Fruit fly (Drosophila melanogaster) whole organism, embryonic: ENCODE results near the gene COX7AL2.
A peak's percentile ranks its signal among the peaks of the same experiment; 100 is the strongest.

Source experiments
- Bgb ChIP-seq: fragments of 200-800 bp; sonication (Bioruptor generic); IDR thresholded peaks from 2 replicates; pipeline ENCODE4 v1.3.6; 2022; ENCODE audit warnings: missing biosample characterization, missing genetic modification characterization; ENCODE audit not compliant: partially characterized antibody
- CG11456 ChIP-seq: fragments of 200-800 bp; sonication (Bioruptor generic); IDR thresholded peaks from 3 replicates; pipeline ENCODE4 v1.3.6; 2022; ENCODE audit warnings: missing biosample characterization, missing genetic modification characterization
- CG13296 ChIP-seq: fragments of 200-800 bp; sonication (Bioruptor generic); optimal IDR thresholded peaks from 3 replicates; lab custom pipeline; 2018; ENCODE audit warnings: missing biosample characterization, mild to moderate bottlenecking, missing genetic modification characterization
- CG15269 ChIP-seq: fragments of 200-800 bp; sonication (Bioruptor generic); optimal IDR thresholded peaks from 2 replicates; lab custom pipeline; 2018; ENCODE audit warnings: missing biosample characterization, mild to moderate bottlenecking, missing genetic modification characterization, moderate library complexity
- CG15479 ChIP-seq: fragments of 200-800 bp; sonication (Bioruptor generic); optimal IDR thresholded peaks from 3 replicates; lab custom pipeline; 2019; ENCODE audit warnings: missing biosample characterization, mild to moderate bottlenecking, missing genetic modification characterization, moderate library complexity
- CG15514 ChIP-seq: fragments of 200-800 bp; sonication (Bioruptor generic); optimal IDR thresholded peaks from 3 replicates; lab custom pipeline; 2017; ENCODE audit warnings: missing biosample characterization, missing genetic modification characterization, mild to moderate bottlenecking, moderate library complexity, missing genetic modification reagents
- CG18619 ChIP-seq: fragments of 200-800 bp; sonication (Bioruptor generic); optimal IDR thresholded peaks from 3 replicates; lab custom pipeline; 2017; ENCODE audit warnings: missing biosample characterization, mild to moderate bottlenecking, missing genetic modification characterization
- CG30403 ChIP-seq: fragments of 200-800 bp; sonication (Bioruptor generic); optimal IDR thresholded peaks from 3 replicates; lab custom pipeline; 2016; ENCODE audit warnings: missing biosample characterization, missing genetic modification characterization
- CG30431 ChIP-seq: fragments of 200-800 bp; sonication (Bioruptor generic); optimal IDR thresholded peaks from 2 replicates; lab custom pipeline; 2017; ENCODE audit warnings: missing biosample characterization, missing genetic modification characterization
- CG32767 ChIP-seq: fragments of 200-800 bp; sonication (Bioruptor generic); IDR thresholded peaks from 2 replicates; pipeline ENCODE4 v1.3.6; 2022; ENCODE audit warnings: missing biosample characterization, missing genetic modification characterization
- CG4328 ChIP-seq: fragments of 200-800 bp; sonication (Bioruptor generic); optimal IDR thresholded peaks from 3 replicates; lab custom pipeline; 2017; ENCODE audit warnings: missing biosample characterization, missing genetic modification reagents, missing genetic modification characterization
- CG8359 ChIP-seq: fragments of 200-800 bp; sonication (Bioruptor generic); optimal IDR thresholded peaks from 2 replicates; lab custom pipeline; 2017; ENCODE audit warnings: missing biosample characterization, mild to moderate bottlenecking, missing genetic modification characterization, borderline replicate concordance
- CG8924 ChIP-seq: fragments of 200-800 bp; optimal IDR thresholded peaks from 3 replicates; lab custom pipeline; 2019; ENCODE audit warnings: missing biosample characterization, mild to moderate bottlenecking, missing genetic modification characterization, moderate library complexity
- Eip74EF ChIP-seq, 2 experiments: fragments of 200-800 bp in 1 of 2; fragments of >200 bp in 1 of 2; sonication (Bioruptor generic) in 1 of 2; optimal IDR thresholded peaks; 2 replicates each; lab custom pipeline; 2017 to 2019; ENCODE audit warnings: missing biosample characterization in 2 of 2, missing genetic modification characterization in 2 of 2, mild to moderate bottlenecking in 1 of 2, moderate library complexity in 1 of 2
- HHEX ChIP-seq: fragments of 200-800 bp; sonication (Bioruptor generic); optimal IDR thresholded peaks from 3 replicates; lab custom pipeline; 2017; ENCODE audit warnings: missing biosample characterization, mild to moderate bottlenecking, missing genetic modification characterization, missing genetic modification reagents
- HmgD ChIP-seq: fragments of 200-800 bp; sonication (Bioruptor generic); optimal IDR thresholded peaks from 3 replicates; lab custom pipeline; 2016; ENCODE audit warnings: missing biosample characterization, missing genetic modification characterization
- Max ChIP-seq: fragments of 200-800 bp; sonication (Bioruptor generic); optimal IDR thresholded peaks from 2 replicates; lab custom pipeline; 2016; ENCODE audit warnings: missing biosample characterization, mild to moderate bottlenecking, missing genetic modification characterization
- Mes4 ChIP-seq: fragments of 200-800 bp; sonication (Bioruptor generic); optimal IDR thresholded peaks from 2 replicates; lab custom pipeline; 2016; ENCODE audit warnings: missing biosample characterization, missing genetic modification characterization
- Mrtf ChIP-seq: fragments of 200-800 bp; sonication (Bioruptor generic); IDR thresholded peaks from 3 replicates; pipeline ENCODE4 v1.3.6; 2022; ENCODE audit warnings: missing biosample characterization, missing genetic modification characterization
- NC2α ChIP-seq: fragments of 200-800 bp; sonication (Bioruptor generic); optimal IDR thresholded peaks from 2 replicates; lab custom pipeline; 2016; ENCODE audit warnings: missing biosample characterization, missing genetic modification characterization
- NC2β ChIP-seq: fragments of 200-800 bp; sonication (Bioruptor generic); optimal IDR thresholded peaks from 2 replicates; lab custom pipeline; 2016; ENCODE audit warnings: missing biosample characterization, missing genetic modification characterization
- NK7.1 ChIP-seq: fragments of 200-800 bp; sonication (Bioruptor generic); optimal IDR thresholded peaks from 3 replicates; lab custom pipeline; 2016; ENCODE audit warnings: missing biosample characterization, missing genetic modification characterization
- Nf-YC ChIP-seq: fragments of 200-800 bp; optimal IDR thresholded peaks from 3 replicates; lab custom pipeline; 2019; ENCODE audit warnings: missing biosample characterization, mild to moderate bottlenecking, missing genetic modification characterization, moderate library complexity
- NfI ChIP-seq: fragments of 200-800 bp; sonication (Bioruptor generic); optimal IDR thresholded peaks from 3 replicates; lab custom pipeline; 2018; ENCODE audit warnings: missing biosample characterization, mild to moderate bottlenecking, missing genetic modification characterization, moderate library complexity
- Pdp1 ChIP-seq, 2 experiments: fragments of 200-800 bp; sonication (Bioruptor generic); optimal IDR thresholded peaks; 3 replicates each; lab custom pipeline; 2016; ENCODE audit warnings: missing biosample characterization in 2 of 2, missing genetic modification characterization in 2 of 2, mild to moderate bottlenecking in 1 of 2, moderate library complexity in 1 of 2
- Poxn ChIP-seq: fragments of 200-800 bp; sonication (Bioruptor generic); IDR thresholded peaks from 2 replicates; pipeline ENCODE4 v1.3.6; 2022; ENCODE audit warnings: missing biosample characterization, missing genetic modification characterization
- al ChIP-seq: fragments of 200-800 bp; sonication (Bioruptor generic); IDR thresholded peaks from 2 replicates; pipeline ENCODE4 v1.3.6; 2022; ENCODE audit warnings: missing biosample characterization, missing genetic modification characterization
- bowl ChIP-seq: fragments of 200-800 bp; sonication (Bioruptor generic); IDR thresholded peaks from 2 replicates; pipeline ENCODE4 v1.3.6; 2022; ENCODE audit warnings: missing biosample characterization, missing genetic modification characterization
- cas ChIP-seq: fragments of 200-800 bp; sonication (Bioruptor generic); IDR thresholded peaks from 2 replicates; pipeline ENCODE4 v1.3.6; 2022; ENCODE audit warnings: missing biosample characterization, missing genetic modification characterization
- cg ChIP-seq: fragments of 200-800 bp; sonication (Bioruptor generic); optimal IDR thresholded peaks from 3 replicates; lab custom pipeline; 2019; ENCODE audit warnings: missing biosample characterization, mild to moderate bottlenecking, missing genetic modification characterization, moderate library complexity
- dimm ChIP-seq: fragments of 200-800 bp; sonication (Bioruptor generic); IDR thresholded peaks from 2 replicates; pipeline ENCODE4 v1.3.6; 2022; ENCODE audit warnings: missing biosample characterization, missing genetic modification characterization
- ems ChIP-seq: fragments of 200-800 bp; sonication (Bioruptor generic); optimal IDR thresholded peaks from 3 replicates; lab custom pipeline; 2016; ENCODE audit warnings: missing biosample characterization, missing genetic modification characterization
- grau ChIP-seq: fragments of 200-800 bp; optimal IDR thresholded peaks from 3 replicates; lab custom pipeline; 2019; ENCODE audit warnings: missing biosample characterization, mild to moderate bottlenecking, missing genetic modification characterization, moderate library complexity
- gt ChIP-seq: fragments of 200-800 bp; sonication (Bioruptor generic); IDR thresholded peaks from 2 replicates; pipeline ENCODE4 v1.3.6; 2022; ENCODE audit warnings: missing biosample characterization, missing genetic modification characterization
- ind ChIP-seq: fragments of 200-800 bp; sonication (Bioruptor generic); optimal IDR thresholded peaks from 3 replicates; lab custom pipeline; 2016; ENCODE audit warnings: missing biosample characterization, missing genetic modification characterization
- mirr ChIP-seq: fragments of 200-800 bp; sonication (Bioruptor generic); optimal IDR thresholded peaks from 3 replicates; lab custom pipeline; 2018; ENCODE audit warnings: missing biosample characterization, mild to moderate bottlenecking, missing genetic modification characterization
- nerfin-1 ChIP-seq: fragments of 200-800 bp; sonication (Bioruptor generic); optimal IDR thresholded peaks from 3 replicates; lab custom pipeline; 2019; ENCODE audit warnings: missing biosample characterization, mild to moderate bottlenecking, missing genetic modification characterization, moderate library complexity
- nerfin-2 ChIP-seq: fragments of 200-800 bp; sonication (Bioruptor generic); IDR thresholded peaks from 2 replicates; pipeline ENCODE4 v1.3.6; 2022; ENCODE audit warnings: missing biosample characterization, missing genetic modification characterization; ENCODE audit not compliant: partially characterized antibody
- oc ChIP-seq: fragments of 200-800 bp; sonication (Bioruptor generic); optimal IDR thresholded peaks from 2 replicates; lab custom pipeline; 2018; ENCODE audit warnings: missing biosample characterization, mild to moderate bottlenecking, missing genetic modification characterization, moderate library complexity
- p53 ChIP-seq: fragments of 200-800 bp; sonication (Bioruptor generic); optimal IDR thresholded peaks from 2 replicates; lab custom pipeline; 2016; ENCODE audit warnings: missing biosample characterization, missing genetic modification characterization
- repo ChIP-seq: fragments of 200-800 bp; sonication (Bioruptor generic); optimal IDR thresholded peaks from 2 replicates; lab custom pipeline; 2016; ENCODE audit warnings: missing biosample characterization, missing genetic modification characterization
- ro ChIP-seq: fragments of 200-800 bp; sonication (Bioruptor generic); IDR thresholded peaks from 2 replicates; pipeline ENCODE4 v1.3.6; 2022; ENCODE audit warnings: missing biosample characterization, missing genetic modification characterization
- sisA ChIP-seq: fragments of 200-800 bp; sonication (Bioruptor generic); IDR thresholded peaks from 2 replicates; pipeline ENCODE4 v1.3.6; 2022; ENCODE audit warnings: missing biosample characterization, missing genetic modification characterization
- sna ChIP-seq: fragments of 200-800 bp; sonication (Bioruptor generic); IDR thresholded peaks from 2 replicates; pipeline ENCODE4 v1.3.6; 2022; ENCODE audit warnings: missing biosample characterization, missing genetic modification characterization; ENCODE audit not compliant: partially characterized antibody
- sob ChIP-seq: fragments of 200-800 bp; sonication (Bioruptor generic); IDR thresholded peaks from 2 replicates; pipeline ENCODE4 v1.3.6; 2022; ENCODE audit warnings: missing biosample characterization, missing genetic modification characterization
- ssp ChIP-seq: fragments of 200-800 bp; sonication (Bioruptor generic); IDR thresholded peaks from 2 replicates; pipeline ENCODE4 v1.3.6; 2022; ENCODE audit warnings: missing biosample characterization, missing genetic modification characterization
- tap ChIP-seq: fragments of 200-800 bp; optimal IDR thresholded peaks from 3 replicates; lab custom pipeline; 2019; ENCODE audit warnings: missing biosample characterization, mild to moderate bottlenecking, missing genetic modification characterization, moderate library complexity
- tin ChIP-seq: fragments of 200-800 bp; sonication (Bioruptor generic); optimal IDR thresholded peaks from 3 replicates; lab custom pipeline; 2016; ENCODE audit warnings: missing biosample characterization, missing genetic modification characterization
- unpg ChIP-seq: fragments of 200-800 bp; sonication (Bioruptor generic); optimal IDR thresholded peaks from 3 replicates; lab custom pipeline; 2018; ENCODE audit warnings: missing biosample characterization, mild to moderate bottlenecking, missing genetic modification characterization, moderate library complexity
- zfh1 ChIP-seq: fragments of 200-800 bp; sonication (Bioruptor generic); IDR thresholded peaks from 3 replicates; pipeline ENCODE4 v1.3.6; 2022; ENCODE audit warnings: missing biosample characterization, missing genetic modification characterization

The COX7AL2 gene

DNA sequence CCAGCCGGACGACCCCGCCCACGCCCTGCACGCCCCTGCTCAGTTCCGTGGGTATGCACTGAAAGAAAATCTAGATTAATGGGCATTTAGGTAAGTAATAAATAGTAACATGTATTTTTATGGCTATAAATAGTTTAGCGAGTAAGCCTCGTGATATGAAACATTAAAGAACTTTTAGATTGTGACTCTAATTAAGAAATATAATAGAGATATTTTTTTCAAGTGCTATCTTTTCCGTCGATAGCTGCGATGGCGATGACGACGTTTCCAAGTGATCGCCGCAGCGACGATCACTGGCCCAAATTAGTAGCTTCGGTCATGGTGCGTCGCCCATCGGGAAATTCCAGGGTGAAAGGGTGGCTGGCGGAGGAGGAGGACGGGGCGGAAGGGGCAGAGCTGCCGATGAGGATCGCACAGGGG lies 17.6 kb downstream of the COX7AL2 start (continued):
- TF ChIP-seq NC2β (GFP tag; lab: Kevin White, UChicago) (peak; percentile 79), Nf-YC (tag; lab: Kevin White, UChicago) (peak; percentile 64), p53 (GFP tag; lab: Kevin White, UChicago) (peak; percentile 22), cg (GFP tag; lab: Kevin White, UChicago) (no peak), mirr (no peak), bowl (GFP tag; lab: Robert Waterston, UW) (peak; percentile 39; the same call in 1 of the 2 replicates), sob (GFP tag; lab: Robert Waterston, UW) (peak; percentile 87), ro (GFP tag; lab: Robert Waterston, UW) (peak; percentile 62; the same call in 1 of the 2 replicates), CG8924 (tag; lab: Kevin White, UChicago) (peak; percentile 93), sna (GFP tag; lab: Robert Waterston, UW) (no peak), unpg (GFP tag; lab: Kevin White, UChicago) (peak; percentile 95), NfI (GFP tag; lab: Kevin White, UChicago) (peak; percentile 79), ssp (GFP tag; lab: Robert Waterston, UW) (peak; percentile 76), CG8359 (GFP tag; lab: Kevin White, UChicago) (peak; percentile 76), CG4328 (peak; percentile 55), CG15269 (tag; lab: Kevin White, UChicago) (peak; percentile 91), cas (GFP tag; lab: Robert Waterston, UW) (peak; percentile 37; the same call in 1 of the 2 replicates), grau (tag; lab: Kevin White, UChicago) (peak; percentile 90), CG32767 (GFP tag; lab: Robert Waterston, UW) (peak; percentile 85), Max (GFP tag; lab: Kevin White, UChicago) (peak; percentile 82), al (peak; percentile 75), Mes4 (GFP tag; lab: Kevin White, UChicago) (peak; percentile 76), NK7.1 (GFP tag; lab: Kevin White, UChicago) (peak; percentile 61), Eip74EF (GFP tag; optimal IDR thresholded peaks at IDR 0.05; lab: Kevin White, UChicago) (peak in 1 of 2 experiments; percentile 92), gt (GFP tag; lab: Robert Waterston, UW) (peak; percentile 67), HmgD (no peak), Poxn (0 out of 2 replicates have a peak, but pooled peaks have one; percentile 7), Pdp1 (GFP tag; optimal IDR thresholded peaks at IDR 0.05; lab: Kevin White, UChicago) (peak; percentile 78 to 83), Bgb (no peak), CG11456 (GFP tag; lab: Robert Waterston, UW) (peak; percentile 86), CG15479 (no peak), dimm (GFP tag; lab: Robert Waterston, UW) (peak; percentile 79), nerfin-1 (peak; percentile 90), NC2α (GFP tag; lab: Kevin White, UChicago) (peak; percentile 50), CG30403 (GFP tag; lab: Kevin White, UChicago) (peak; percentile 88), CG18619 (GFP tag; lab: Kevin White, UChicago) (peak; percentile 74), ind (GFP tag; lab: Kevin White, UChicago) (peak; percentile 83), tin (GFP tag; lab: Kevin White, UChicago) (peak; percentile 91), ems (peak; percentile 84), CG15514 (peak; percentile 74), sisA (GFP tag; lab: Robert Waterston, UW) (peak; percentile 92), oc (tag; lab: Kevin White, UChicago) (peak; percentile 94), CG13296 (GFP tag; lab: Kevin White, UChicago) (peak; percentile 72), tap (tag; lab: Kevin White, UChicago) (peak; percentile 95), HHEX (peak; percentile 87), nerfin-2 (no peak), zfh1 (GFP tag; lab: Robert Waterston, UW) (peak; percentile 93), Mrtf (peak; percentile 87), CG30431 (GFP tag; lab: Kevin White, UChicago) (peak; percentile 78), repo (GFP tag; lab: Kevin White, UChicago) (peak; percentile 75)
